Fruit fly (Drosophila melanogaster) whole organism, prepupa: ENCODE results near the gene CG11977.

ENCODE experiments used
- Blimp-1 ChIP-seq: fragments of 200-800 bp; sonication (Bioruptor generic); optimal IDR thresholded peaks from 3 replicates; lab custom pipeline; 2017; ENCODE audit warnings: missing biosample characterization, missing genetic modification characterization, mild to moderate bottlenecking, moderate library complexity, missing genetic modification reagents
- CG10631 ChIP-seq: fragments of 200-800 bp; sonication (Bioruptor generic); optimal IDR thresholded peaks from 2 replicates; lab custom pipeline; 2016; ENCODE audit warnings: missing biosample characterization, missing genetic modification characterization
- CG10669 ChIP-seq: fragments of 200-800 bp; sonication (Bioruptor generic); optimal IDR thresholded peaks from 3 replicates; lab custom pipeline; 2018; ENCODE audit warnings: missing biosample characterization, mild to moderate bottlenecking, missing genetic modification characterization, moderate library complexity
- CG11762 ChIP-seq: fragments of 200-800 bp; sonication (Bioruptor generic); optimal IDR thresholded peaks from 3 replicates; lab custom pipeline; 2016; ENCODE audit warnings: missing biosample characterization, missing genetic modification characterization; ENCODE audit not compliant: insufficient read depth
- CG15336 ChIP-seq: fragments of 200-800 bp; sonication (Bioruptor generic); IDR thresholded peaks from 2 replicates; pipeline ENCODE4 v1.3.6; 2022; ENCODE audit warnings: missing biosample characterization, missing genetic modification characterization
- CG1621 ChIP-seq: fragments of 200-800 bp; sonication (Bioruptor generic); optimal IDR thresholded peaks from 3 replicates; lab custom pipeline; 2018; ENCODE audit warnings: missing biosample characterization, mild to moderate bottlenecking, missing genetic modification characterization
- CG16779 ChIP-seq: fragments of 200-800 bp; sonication (Bioruptor generic); optimal IDR thresholded peaks from 3 replicates; lab custom pipeline; 2017; ENCODE audit warnings: missing biosample characterization, mild to moderate bottlenecking, missing genetic modification characterization
- CG31627 ChIP-seq: fragments of 200-800 bp; sonication (Bioruptor generic); optimal IDR thresholded peaks from 3 replicates; lab custom pipeline; 2016; ENCODE audit warnings: missing biosample characterization, missing genetic modification characterization
- CG32006 ChIP-seq: fragments of 200-800 bp; sonication (Bioruptor generic); optimal IDR thresholded peaks from 3 replicates; lab custom pipeline; 2017; ENCODE audit warnings: missing biosample characterization, mild to moderate bottlenecking, missing genetic modification characterization
- CG34406 ChIP-seq: fragments of 200-800 bp; sonication (Bioruptor generic); optimal IDR thresholded peaks from 3 replicates; lab custom pipeline; 2016; ENCODE audit warnings: missing biosample characterization, missing genetic modification characterization
- CG3919 ChIP-seq: fragments of 200-800 bp; sonication (Bioruptor generic); optimal IDR thresholded peaks from 3 replicates; lab custom pipeline; 2016; ENCODE audit warnings: missing biosample characterization, missing genetic modification characterization
- CG4318 ChIP-seq: fragments of 200-800 bp; sonication (Bioruptor generic); optimal IDR thresholded peaks from 3 replicates; lab custom pipeline; 2017; ENCODE audit warnings: missing biosample characterization, mild to moderate bottlenecking, missing genetic modification characterization
- CG6163 ChIP-seq: fragments of 200-800 bp; sonication (Bioruptor generic); IDR thresholded peaks from 3 replicates; pipeline ENCODE4 v1.3.6; 2022; ENCODE audit warnings: missing biosample characterization, missing genetic modification characterization
- CG6276 ChIP-seq: fragments of 200-800 bp; sonication (Bioruptor generic); optimal IDR thresholded peaks from 2 replicates; lab custom pipeline; 2017; ENCODE audit warnings: missing biosample characterization, mild to moderate bottlenecking, missing genetic modification characterization
- CG6808 ChIP-seq: fragments of 200-800 bp; sonication (Bioruptor generic); optimal IDR thresholded peaks from 3 replicates; lab custom pipeline; 2017; ENCODE audit warnings: missing biosample characterization, missing genetic modification characterization, mild to moderate bottlenecking, moderate library complexity, missing genetic modification reagents
- CG7368 ChIP-seq: fragments of 200-800 bp; sonication (Bioruptor generic); optimal IDR thresholded peaks from 3 replicates; lab custom pipeline; 2016; ENCODE audit warnings: missing biosample characterization, missing genetic modification characterization
- CG8119 ChIP-seq: fragments of 200-800 bp; sonication (Bioruptor generic); IDR thresholded peaks from 3 replicates; pipeline ENCODE4 v1.3.6; 2022; ENCODE audit warnings: missing biosample characterization, missing genetic modification characterization
- CG8319 ChIP-seq: fragments of 200-800 bp; sonication (Bioruptor generic); optimal IDR thresholded peaks from 3 replicates; lab custom pipeline; 2016; ENCODE audit warnings: missing biosample characterization, missing genetic modification characterization
- CG9139 ChIP-seq: fragments of 200-800 bp; sonication (Bioruptor generic); optimal IDR thresholded peaks from 3 replicates; lab custom pipeline; 2017; ENCODE audit warnings: missing biosample characterization, mild to moderate bottlenecking, missing genetic modification characterization
- Eip75B ChIP-seq: fragments of 200-800 bp; sonication (Bioruptor generic); optimal IDR thresholded peaks from 3 replicates; lab custom pipeline; 2016; ENCODE audit warnings: missing biosample characterization, missing genetic modification characterization
- Eip78C ChIP-seq: fragments of 200-800 bp; sonication (Bioruptor generic); peaks from one replicate; lab custom pipeline; 2016; ENCODE audit warnings: missing biosample characterization, missing genetic modification characterization
- Eip93F ChIP-seq: fragments of 200-800 bp; sonication (Bioruptor generic); optimal IDR thresholded peaks from 2 replicates; lab custom pipeline; 2016; ENCODE audit warnings: missing biosample characterization, mild to moderate bottlenecking, missing genetic modification characterization
- Ets21C ChIP-seq: fragments of 200-800 bp; sonication (Bioruptor generic); optimal IDR thresholded peaks from 3 replicates; lab custom pipeline; 2016; ENCODE audit warnings: missing biosample characterization, missing genetic modification characterization
- Ets96B ChIP-seq: fragments of 200-800 bp; optimal IDR thresholded peaks from 2 replicates; lab custom pipeline; 2019; ENCODE audit warnings: missing biosample characterization, mild to moderate bottlenecking, missing genetic modification characterization, moderate library complexity
- Hr38 ChIP-seq: sonication (Bioruptor generic); optimal IDR thresholded peaks from 2 replicates; lab custom pipeline; 2016; ENCODE audit warnings: missing biosample characterization, missing genetic modification characterization
- Hr39 ChIP-seq: fragments of 200-800 bp; sonication (Bioruptor generic); optimal IDR thresholded peaks from 2 replicates; lab custom pipeline; 2016; ENCODE audit warnings: missing biosample characterization, missing genetic modification characterization
- Hr4 ChIP-seq: fragments of 200-800 bp; sonication (Bioruptor generic); optimal IDR thresholded peaks from 3 replicates; lab custom pipeline; 2016; ENCODE audit warnings: missing biosample characterization, missing genetic modification characterization
- Met ChIP-seq: fragments of 200-800 bp; sonication (Bioruptor generic); optimal IDR thresholded peaks from 3 replicates; lab custom pipeline; 2016; ENCODE audit warnings: missing biosample characterization, missing genetic modification characterization
- OdsH ChIP-seq: fragments of 200-800 bp; sonication (Bioruptor generic); optimal IDR thresholded peaks from 3 replicates; lab custom pipeline; 2016; ENCODE audit warnings: missing biosample characterization, missing genetic modification characterization
- Sox102F ChIP-seq: fragments of 200-800 bp; sonication (Bioruptor generic); optimal IDR thresholded peaks from 2 replicates; lab custom pipeline; 2016; ENCODE audit warnings: missing biosample characterization, mild to moderate bottlenecking, missing genetic modification characterization
- Sox14 ChIP-seq: fragments of 200-800 bp; sonication (Bioruptor generic); optimal IDR thresholded peaks from 3 replicates; lab custom pipeline; 2016; ENCODE audit warnings: missing biosample characterization, missing genetic modification characterization
- Sox15 ChIP-seq: fragments of 200-800 bp; sonication (Bioruptor generic); optimal IDR thresholded peaks from 3 replicates; lab custom pipeline; 2016; ENCODE audit warnings: missing biosample characterization, missing genetic modification characterization
- achi ChIP-seq: fragments of 200-800 bp; sonication (Bioruptor generic); optimal IDR thresholded peaks from 3 replicates; lab custom pipeline; 2016; ENCODE audit warnings: missing biosample characterization, missing genetic modification characterization
- cyc ChIP-seq: fragments of 200-800 bp; sonication (Bioruptor generic); optimal IDR thresholded peaks from 3 replicates; lab custom pipeline; 2016; ENCODE audit warnings: missing biosample characterization, missing genetic modification characterization
- dsx ChIP-seq: fragments of 200-800 bp; optimal IDR thresholded peaks from 3 replicates; lab custom pipeline; 2019; ENCODE audit warnings: missing biosample characterization, mild to moderate bottlenecking, missing genetic modification characterization, moderate library complexity; ENCODE audit not compliant: poor library complexity, severe bottlenecking
- esn ChIP-seq: fragments of 200-800 bp; sonication (Bioruptor generic); optimal IDR thresholded peaks from 2 replicates; lab custom pipeline; 2016; ENCODE audit warnings: missing biosample characterization, mild to moderate bottlenecking, missing genetic modification characterization, moderate library complexity
- fd59A ChIP-seq: fragments of 200-800 bp; sonication (Bioruptor generic); optimal IDR thresholded peaks from 2 replicates; lab custom pipeline; 2017; ENCODE audit warnings: missing biosample characterization, mild to moderate bottlenecking, missing genetic modification characterization, missing genetic modification reagents
- fkh ChIP-seq: fragments of 200-800 bp; sonication (Bioruptor generic); optimal IDR thresholded peaks from 3 replicates; lab custom pipeline; 2017; ENCODE audit warnings: missing biosample characterization, mild to moderate bottlenecking, missing genetic modification characterization, moderate library complexity
- lz ChIP-seq: fragments of 200-800 bp; sonication (Bioruptor generic); optimal IDR thresholded peaks from 3 replicates; lab custom pipeline; 2016; ENCODE audit warnings: missing biosample characterization, missing genetic modification characterization
- net ChIP-seq: fragments of 200-800 bp; sonication (Bioruptor generic); optimal IDR thresholded peaks from 3 replicates; lab custom pipeline; 2016; ENCODE audit warnings: missing biosample characterization, missing genetic modification characterization
- spab ChIP-seq: fragments of 200-800 bp; sonication (Bioruptor generic); optimal IDR thresholded peaks from 2 replicates; lab custom pipeline; 2017; ENCODE audit warnings: missing biosample characterization, mild to moderate bottlenecking, missing genetic modification characterization, missing genetic modification reagents
- ss ChIP-seq, 2 experiments: fragments of 200-800 bp; sonication (Bioruptor generic); optimal IDR thresholded peaks; 2 replicates in 1 of 2; 3 replicates in 1 of 2; lab custom pipeline; 2017 to 2018; ENCODE audit warnings: mild to moderate bottlenecking in 2 of 2, missing biosample characterization in 2 of 2, missing genetic modification characterization in 2 of 2, moderate library complexity in 1 of 2
- svp ChIP-seq: fragments of 200-800 bp; sonication (Bioruptor generic); peaks from one replicate; lab custom pipeline; 2016; ENCODE audit warnings: missing biosample characterization, missing genetic modification characterization
- topi ChIP-seq: fragments of 200-800 bp; sonication (Bioruptor generic); optimal IDR thresholded peaks from 3 replicates; lab custom pipeline; 2016; ENCODE audit warnings: missing biosample characterization, missing genetic modification characterization

Gene CG11977

dm6 chr3R:9030006-9030749 lies 32.7 kb downstream of the CG11977 start:
- TF ChIP-seq fd59A (GFP tag; lab: Kevin White, UChicago) (no peak), CG32006 (GFP tag; lab: Kevin White, UChicago) (no peak), OdsH (GFP tag; lab: Kevin White, UChicago) (no peak), Hr4 (GFP tag; lab: Kevin White, UChicago) (no peak), Hr39 (no peak), svp (no peak), Eip75B (GFP tag; lab: Kevin White, UChicago) (no peak), Ets96B (tag; lab: Kevin White, UChicago) (no peak)

- TF ChIP-seq Ets21C (GFP tag; lab: Kevin White, UChicago), result no peak
- no peak for TF ChIP-seq esn
- no peak for TF ChIP-seq CG8119 (GFP tag; lab: Robert Waterston, UW)
- peak; percentile 17 for TF ChIP-seq Hr4 (GFP tag; lab: Kevin White, UChicago)
These were observed 33.2 kb downstream of the CG11977 start for dm6 chr3R:9030750-9031128.

dm6 chr3R:9031797-9032418 lies 34.4 kb downstream of the CG11977 start:
- TF ChIP-seq Eip93F (GFP tag; lab: Kevin White, UChicago) (peak; percentile 94), CG11762 (GFP tag; lab: Kevin White, UChicago) (peak; percentile 98), OdsH (GFP tag; lab: Kevin White, UChicago) (peak; percentile 99), CG6276 (peak; percentile 99), CG10631 (GFP tag; lab: Kevin White, UChicago) (peak; percentile 99), CG16779 (tag; lab: Kevin White, UChicago) (peak; percentile 98), CG34406 (GFP tag; lab: Kevin White, UChicago) (peak; percentile 97), topi (GFP tag; lab: Kevin White, UChicago) (peak; percentile 97), ss (GFP tag; optimal IDR thresholded peaks at IDR 0.05; lab: Kevin White, UChicago) (peak; percentile 98 to 99), Sox102F (GFP tag; lab: Kevin White, UChicago) (peak; percentile 98), CG4318 (GFP tag; lab: Kevin White, UChicago) (peak; percentile 98), CG6163 (GFP tag; lab: Robert Waterston, UW) (peak; percentile 99), CG8319 (GFP tag; lab: Kevin White, UChicago) (peak; percentile 95), fd59A (GFP tag; lab: Kevin White, UChicago) (peak; percentile 98), CG3919 (GFP tag; lab: Kevin White, UChicago) (peak; percentile 99), net (GFP tag; lab: Kevin White, UChicago) (peak; percentile 99), CG1621 (tag; lab: Kevin White, UChicago) (peak; percentile 98), CG6808 (GFP tag; lab: Kevin White, UChicago) (peak; percentile 98), Blimp-1 (peak; percentile 78), CG7368 (GFP tag; lab: Kevin White, UChicago) (peak; percentile 98), Eip78C (GFP tag; lab: Kevin White, UChicago) (peak; percentile 100), CG9139 (GFP tag; lab: Kevin White, UChicago) (peak; percentile 97), Sox14 (GFP tag; lab: Kevin White, UChicago) (peak; percentile 99), Hr4 (GFP tag; lab: Kevin White, UChicago) (peak; percentile 99), Met (GFP tag; lab: Kevin White, UChicago) (peak; percentile 98), fkh (GFP tag; lab: Kevin White, UChicago) (no peak), CG31627 (GFP tag; lab: Kevin White, UChicago) (peak; percentile 97), Sox15 (peak; percentile 94), Ets21C (GFP tag; lab: Kevin White, UChicago) (peak; percentile 94), cyc (GFP tag; lab: Kevin White, UChicago) (peak; percentile 98), dsx (GFP tag; lab: Kevin White, UChicago) (peak; percentile 97), Hr38 (GFP tag; lab: Kevin White, UChicago) (peak; percentile 93), lz (GFP tag; lab: Kevin White, UChicago) (peak; percentile 97), CG10669 (GFP tag; lab: Kevin White, UChicago) (peak; percentile 99), achi (GFP tag; lab: Kevin White, UChicago) (peak; percentile 98), Eip75B (GFP tag; lab: Kevin White, UChicago) (peak; percentile 99), spab (GFP tag; lab: Kevin White, UChicago) (peak; percentile 99), CG15336 (GFP tag; lab: Robert Waterston, UW) (peak; percentile 99), svp (peak; percentile 99), Ets96B (tag; lab: Kevin White, UChicago) (peak; percentile 99)
